Fruit fly (Drosophila melanogaster) Kc167 (cell line): ENCODE data around the gene CAH3.

Source experiments
- Myc ChIP-seq: fragments of >200 bp; optimal IDR thresholded peaks from 2 replicates; lab custom pipeline; 2017; ENCODE audit warnings: missing external identifiers
- h ChIP-seq: fragments of >200 bp; optimal IDR thresholded peaks from 3 replicates; lab custom pipeline; 2018; ENCODE audit warnings: missing external identifiers
- insv ChIP-seq: fragments of >200 bp; optimal IDR thresholded peaks from 3 replicates; lab custom pipeline; 2018; ENCODE audit warnings: missing external identifiers

DNA sequence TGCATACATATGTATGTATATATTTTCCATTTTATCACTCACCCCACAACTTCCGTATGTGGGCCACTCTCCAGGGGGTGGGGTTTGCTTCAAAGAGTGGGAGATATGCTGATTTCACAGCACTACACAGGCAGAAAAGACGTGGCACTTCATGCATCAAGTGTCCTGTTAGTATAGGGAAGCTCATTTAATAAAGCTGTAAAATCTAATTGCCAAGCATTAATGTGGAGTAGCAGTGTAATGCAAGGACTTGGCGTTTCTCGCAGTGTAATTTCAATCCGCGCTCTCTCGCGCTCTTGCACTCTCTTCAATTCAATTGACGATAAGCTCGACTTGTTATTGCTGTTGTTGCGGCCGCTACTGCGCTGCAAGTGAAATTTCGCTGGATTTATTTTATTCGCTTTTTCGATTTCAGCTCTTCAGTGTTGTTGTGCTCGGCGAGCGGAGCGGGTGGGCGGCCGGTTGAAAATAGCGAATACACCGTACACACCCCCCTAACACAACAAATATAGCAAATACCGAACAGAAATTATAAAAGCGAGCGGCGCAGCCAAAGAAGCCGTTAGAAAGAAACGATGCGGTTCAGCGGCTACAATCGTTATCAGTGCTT lies 28.3 kb downstream of the CAH3 start, which contains the start of gene Hexo2:
- TF ChIP-seq insv (lab: Kevin White, UChicago) = no peak
- TF ChIP-seq h (lab: Kevin White, UChicago) = no peak
- no peak for TF ChIP-seq Myc (lab: Kevin White, UChicago)
